Worm (Caenorhabditis elegans): Measurements from ENCODE around the gene mtss-1.

The mtss-1 gene

DNA sequence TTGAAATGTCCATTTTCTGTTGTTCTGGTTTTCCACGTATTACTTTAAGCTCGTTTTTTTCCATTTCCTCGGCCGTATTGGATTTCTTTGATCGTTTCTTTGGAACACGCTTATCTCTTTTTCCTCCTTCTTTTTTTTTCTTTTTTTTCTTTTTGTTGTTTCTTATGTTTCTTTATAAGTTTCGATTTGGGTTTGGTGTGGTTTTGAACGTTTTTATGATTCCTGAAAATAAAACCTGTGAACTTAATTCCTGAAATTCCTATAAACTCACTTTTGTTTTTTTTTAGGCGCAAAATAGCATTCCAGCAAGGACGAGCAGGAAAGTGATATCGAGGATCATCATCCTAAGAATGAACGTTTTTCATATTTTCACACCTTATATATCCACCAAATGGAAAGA is 3.1 kb downstream of the mtss-1 start, which contains the start of gene K02D10.2:
Gene K02D10.2 (minus strand): TSS at position 101 of the 400 bp plus-strand sequence.
- no peak for TF ChIP-seq unc-62 (GFP tag; optimal IDR thresholded peaks at IDR 0.05)

- TF ChIP-seq unc-62 (GFP tag; optimal IDR thresholded peaks at IDR 0.05): no peak
Measured at ce11 chrIII:8771851-8772250, 3.7 kb downstream of the mtss-1 start, which contains the start of gene K02D10.3. Gene K02D10.3, minus strand, starts transcription at chrIII:8771951.

DNA sequence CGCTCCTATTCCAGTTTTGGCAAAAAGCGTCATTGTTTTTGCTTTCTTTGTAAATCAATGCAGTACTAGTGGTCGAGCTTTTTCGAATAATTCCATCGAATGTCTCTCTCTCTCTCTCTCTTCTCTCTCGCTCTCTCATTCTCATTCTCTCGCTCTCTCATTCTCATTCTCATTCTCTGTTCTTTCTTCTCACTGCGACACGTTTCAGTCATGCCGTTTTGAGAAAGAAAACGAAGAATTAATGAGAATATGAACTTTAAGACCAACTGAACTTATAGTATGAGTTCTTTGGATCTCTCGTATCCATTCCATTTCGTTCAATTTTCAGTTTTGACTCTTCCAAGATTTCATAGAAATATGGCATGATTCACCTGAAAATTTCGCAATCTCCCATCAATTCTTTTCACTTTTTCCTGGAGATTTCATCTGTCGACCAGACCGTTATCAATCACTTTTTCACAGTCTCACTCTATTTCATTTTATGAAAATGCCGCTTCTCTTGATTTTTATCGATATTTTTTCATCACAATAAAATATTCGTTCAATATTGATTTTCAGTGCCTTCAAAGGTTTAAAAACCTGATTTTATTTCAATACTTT is 4.4 kb downstream of the mtss-1 start:
- TF ChIP-seq unc-62 (GFP tag; optimal IDR thresholded peaks at IDR 0.05): no peak

- TF ChIP-seq unc-62 (GFP tag; optimal IDR thresholded peaks at IDR 0.05): no peak
Measured at ce11 chrIII:8773375-8773774, 5.3 kb downstream of the mtss-1 start.

- TF ChIP-seq unc-62 (GFP tag; optimal IDR thresholded peaks at IDR 0.05): no peak
Measured at ce11 chrIII:8775953-8776352, 7.8 kb downstream of the mtss-1 start, which contains the start of gene snap-29. Gene snap-29, plus strand, starts transcription at chrIII:8776253.

DNA sequence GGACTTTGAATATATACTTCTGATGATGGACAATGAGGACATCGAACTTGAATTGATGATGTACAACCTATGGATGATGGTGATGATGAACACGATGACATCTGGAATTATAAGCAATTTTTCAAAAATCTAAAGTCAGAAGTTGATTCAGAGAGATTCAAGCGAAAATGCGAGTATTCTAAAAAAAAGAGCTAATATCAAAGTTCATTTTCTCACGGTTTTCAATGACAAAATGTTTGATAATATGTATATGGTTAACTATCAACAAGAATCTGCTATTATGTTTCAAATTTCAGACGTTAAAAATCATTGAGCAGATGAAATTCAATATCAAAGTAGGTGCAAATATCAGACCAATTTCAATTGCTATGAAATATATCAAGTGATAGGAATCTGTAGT is 11.8 kb downstream of the mtss-1 start, which contains the start of gene K02D10.4:
Gene K02D10.4 (minus strand): TSS at position 101 of the 400 bp plus-strand sequence.
- no peak for TF ChIP-seq unc-62 (GFP tag; optimal IDR thresholded peaks at IDR 0.05)

DNA sequence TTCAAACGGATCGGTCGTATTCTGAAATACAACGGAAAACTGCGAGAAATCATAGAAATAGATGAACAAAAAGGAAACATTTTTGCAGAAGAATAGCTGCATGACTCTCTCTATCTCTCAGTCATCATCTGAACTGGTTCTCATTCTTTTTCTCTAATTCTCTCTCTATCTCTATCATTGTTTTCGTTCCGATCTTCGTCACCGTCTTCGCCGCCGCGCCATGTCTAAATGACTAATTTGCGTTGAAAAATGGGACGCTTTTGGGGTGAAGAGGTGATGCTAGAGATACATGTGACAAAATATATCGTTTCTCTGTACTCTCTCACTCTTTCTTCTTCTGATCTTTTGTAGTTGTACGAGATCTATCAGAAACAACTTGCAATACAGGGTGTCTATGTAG is 12.4 kb downstream of the mtss-1 start:
- no peak for TF ChIP-seq unc-62 (GFP tag; optimal IDR thresholded peaks at IDR 0.05)

- TF ChIP-seq unc-62 (GFP tag; optimal IDR thresholded peaks at IDR 0.05): no peak
Measured at ce11 chrIII:8782080-8782479, 14.0 kb downstream of the mtss-1 start.

- no peak for TF ChIP-seq unc-62 (GFP tag; optimal IDR thresholded peaks at IDR 0.05)
Measured at ce11 chrIII:8782744-8783143, 14.6 kb downstream of the mtss-1 start.

ce11 chrIII:8784500-8784899 is 16.4 kb downstream of the mtss-1 start:
- no peak for TF ChIP-seq unc-62 (GFP tag; optimal IDR thresholded peaks at IDR 0.05)

DNA sequence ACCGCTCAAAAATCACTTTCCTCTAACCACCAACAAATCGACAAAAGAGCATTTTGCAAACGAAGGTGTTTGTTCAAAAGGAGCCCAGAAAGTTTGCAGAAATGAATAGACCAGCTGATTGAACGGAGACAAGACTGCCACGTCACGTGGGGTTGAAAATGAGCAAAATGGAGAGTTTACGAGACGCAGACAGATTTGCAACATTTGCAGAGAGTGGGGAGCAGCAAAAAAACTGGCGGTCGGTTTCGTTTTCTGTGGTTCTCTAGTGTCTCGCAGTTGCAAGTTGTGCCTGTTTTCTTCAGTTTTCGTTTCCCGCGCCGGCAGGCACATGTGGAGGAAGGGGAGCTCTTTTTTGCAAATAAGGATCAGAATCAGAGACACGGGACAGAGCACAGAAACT is 17.3 kb downstream of the mtss-1 start:
- TF ChIP-seq unc-62 (GFP tag; optimal IDR thresholded peaks at IDR 0.05): no peak

DNA sequence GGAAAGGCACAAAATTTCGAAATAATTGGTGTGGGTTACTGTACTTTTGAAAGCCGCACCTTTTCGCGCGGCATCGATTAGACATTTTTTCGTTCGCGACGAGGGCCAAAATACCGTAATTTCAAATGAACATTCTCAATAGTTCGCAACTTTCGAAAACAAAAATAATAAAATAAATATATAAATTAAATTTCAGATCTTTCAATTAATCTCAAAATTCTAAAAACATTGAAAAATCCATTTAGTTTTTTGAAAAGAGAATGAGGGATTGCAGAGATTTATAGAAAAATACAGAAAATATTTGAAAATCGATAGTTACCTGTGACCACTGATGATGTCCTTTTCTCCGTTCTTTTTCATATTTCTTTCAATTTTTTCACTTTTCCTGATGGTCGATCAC is 18.0 kb downstream of the mtss-1 start, which contains the start of gene K02D10.8:
Gene K02D10.8 (plus strand): TSS at position 301 of the 400 bp plus-strand sequence.
- TF ChIP-seq unc-62 (GFP tag; optimal IDR thresholded peaks at IDR 0.05): no peak

ce11 chrIII:8788690-8789089 is 20.6 kb downstream of the mtss-1 start:
- no peak for TF ChIP-seq unc-62 (GFP tag; optimal IDR thresholded peaks at IDR 0.05)

DNA sequence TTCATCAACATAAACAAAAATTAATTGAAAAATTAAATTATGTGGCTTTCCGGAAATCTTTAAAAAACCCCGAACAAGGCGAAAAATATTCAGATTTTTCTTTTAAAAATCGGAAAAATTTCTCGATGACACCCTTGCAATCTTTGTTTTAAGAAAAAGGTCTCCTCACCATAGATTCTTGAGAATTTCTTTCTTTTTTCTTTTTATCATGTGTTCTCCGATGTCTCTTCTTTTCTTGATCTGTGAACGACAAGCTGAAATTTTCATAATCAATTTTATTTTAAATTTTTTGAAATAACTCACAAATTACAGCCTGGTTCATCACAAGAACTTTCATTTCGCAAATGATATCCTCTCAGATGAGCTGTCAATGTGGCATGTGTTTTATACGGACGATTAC is 23.1 kb downstream of the mtss-1 start, which contains the start of the genes zfp-1 and F54F2.14:
Gene zfp-1 (plus strand): TSS at position 301 of the 400 bp plus-strand sequence.
Gene F54F2.14 (plus strand): TSS at position 312 of the 400 bp plus-strand sequence.
- TF ChIP-seq unc-62 (GFP tag; optimal IDR thresholded peaks at IDR 0.05): no peak

DNA sequence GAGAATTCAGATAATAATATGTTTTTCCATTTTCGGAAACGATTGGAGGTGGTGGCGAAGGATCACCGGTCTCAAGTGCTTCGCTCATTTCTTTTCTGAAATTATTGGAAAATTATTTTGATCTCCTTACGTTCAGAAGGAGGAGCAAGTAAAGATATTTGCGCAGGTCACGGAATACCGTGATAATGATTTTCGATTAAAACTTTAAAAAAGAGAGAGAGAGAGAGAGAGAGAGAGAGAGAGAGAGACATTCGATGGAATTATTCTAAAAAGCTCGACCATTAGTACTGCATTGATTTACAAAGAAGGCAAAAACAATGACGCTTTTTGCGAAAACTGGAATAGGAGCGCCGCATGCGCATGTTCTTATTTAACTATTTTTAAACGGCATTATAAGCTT is 24.1 kb downstream of the mtss-1 start, which contains the start of gene ztf-1:
Gene ztf-1 (minus strand): TSS at position 101 of the 400 bp plus-strand sequence.
- TF ChIP-seq unc-62 (GFP tag; optimal IDR thresholded peaks at IDR 0.05): no peak

- TF ChIP-seq unc-62 (GFP tag; optimal IDR thresholded peaks at IDR 0.05): no peak
Measured at ce11 chrIII:8794793-8795192, 26.7 kb downstream of the mtss-1 start.

- TF ChIP-seq unc-62 (GFP tag; optimal IDR thresholded peaks at IDR 0.05): no peak
Measured at ce11 chrIII:8795595-8796141, 27.6 kb downstream of the mtss-1 start.
